Fruit fly (Drosophila melanogaster): ENCODE data around the gene CG3437.

DNA sequence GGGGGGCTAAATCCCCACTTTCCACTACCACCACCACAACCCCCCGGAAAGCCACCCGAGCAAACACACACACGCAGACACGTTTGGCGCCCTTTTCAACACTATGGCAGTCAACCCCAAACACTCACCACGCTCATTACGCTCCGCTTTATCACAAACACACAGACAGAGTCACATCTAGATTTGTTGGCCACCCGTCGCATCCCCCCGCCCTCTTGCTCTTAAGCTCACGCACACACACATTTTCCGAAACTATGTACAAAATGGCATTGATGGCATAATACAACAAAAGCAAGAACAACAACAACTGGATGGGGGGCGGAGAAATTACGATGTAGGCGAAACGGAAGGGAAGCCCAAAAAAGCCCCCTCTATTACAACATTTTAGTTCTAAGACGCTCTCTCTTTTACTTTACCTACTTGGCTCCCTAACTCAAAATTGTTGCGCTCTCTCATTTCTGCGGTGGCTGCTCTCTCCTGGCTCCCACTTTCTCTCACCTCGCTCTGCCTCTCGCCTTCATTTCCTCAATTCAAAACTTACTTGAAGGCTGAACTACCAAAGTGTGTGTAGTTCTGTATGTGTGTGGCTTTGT lies 8.3 kb upstream of the CG3437 start:
- TF ChIP-seq ttk (optimal IDR thresholded peaks at IDR 0.05) (no peak), Sin3A (optimal IDR thresholded peaks at IDR 0.05) (no peak), psq (optimal IDR thresholded peaks at IDR 0.05) (no peak), h (optimal IDR thresholded peaks at IDR 0.05) (no peak), insv (optimal IDR thresholded peaks at IDR 0.05) (no peak)

All from Kc167 (cell line).